Worm (Caenorhabditis elegans) whole organism, midembryonic: ENCODE measurements around the gene C27B7.2.

Source experiments
- T22C8.4 ChIP-seq: fragments of 200-800 bp; sonication (Bioruptor generic); IDR thresholded peaks from 2 replicates; pipeline ENCODE4 v1.3.6; 2022; ENCODE audit warnings: missing genetic modification characterization, missing compliant biosample characterization
- cog-1 ChIP-seq: sonication (generic microtip); optimal IDR thresholded peaks from 2 replicates; lab custom pipeline; 2016; ENCODE audit warnings: missing genetic modification characterization, missing compliant biosample characterization
- flt-1 ChIP-seq: fragments of 200-800 bp; sonication (Bioruptor generic); IDR thresholded peaks from 2 replicates; pipeline ENCODE4 v1.3.6; 2022; ENCODE audit warnings: missing genetic modification characterization, missing compliant biosample characterization
- klf-2 ChIP-seq: fragments of 200-800 bp; sonication (Bioruptor generic); conservative IDR thresholded peaks from 2 replicates; pipeline ENCODE4 v1.3.6; 2022; ENCODE audit warnings: missing genetic modification reagents, missing genetic modification characterization, missing compliant biosample characterization
- med-1 ChIP-seq: sonication (generic microtip); optimal IDR thresholded peaks from 2 replicates; lab custom pipeline; 2017; ENCODE audit warnings: missing genetic modification characterization, mild to moderate bottlenecking, missing compliant biosample characterization, antibody characterized with exemption, missing genetic modification reagents; ENCODE audit not compliant: insufficient read depth
- ref-1 ChIP-seq: fragments of 200-800 bp; sonication (Bioruptor generic); conservative IDR thresholded peaks from 2 replicates; pipeline ENCODE4 v1.3.6; 2022; ENCODE audit warnings: missing genetic modification reagents, missing genetic modification characterization, missing compliant biosample characterization
- tab-1 ChIP-seq: fragments of 200-800 bp; sonication (Bioruptor generic); IDR thresholded peaks from 2 replicates; pipeline ENCODE4 v1.3.6; 2022; ENCODE audit warnings: missing genetic modification characterization, missing compliant biosample characterization
- ztf-23 ChIP-seq: fragments of 200-800 bp; sonication (Bioruptor generic); IDR thresholded peaks from 2 replicates; pipeline ENCODE4 v1.3.6; 2022; ENCODE audit warnings: missing genetic modification reagents, missing genetic modification characterization, missing compliant biosample characterization
- ztf-29 ChIP-seq: fragments of 200-800 bp; sonication (Bioruptor generic); IDR thresholded peaks from 2 replicates; pipeline ENCODE4 v1.3.6; 2022; ENCODE audit warnings: missing genetic modification reagents, missing genetic modification characterization, missing compliant biosample characterization

Gene C27B7.2

ce11 chrIV:8892558-8892957, at the start of gene C27B7.2:
C27B7.2 (plus strand) TSS chrIV:8892858.
- TF ChIP-seq flt-1 (GFP tag; lab: Robert Waterston, UW) (no peak), klf-2 (no peak), T22C8.4 (no peak), ztf-29 (GFP tag; lab: Robert Waterston, UW) (no peak), ztf-23 (GFP tag; lab: Robert Waterston, UW) (no peak), tab-1 (GFP tag; lab: Robert Waterston, UW) (no peak)

- no peak for TF ChIP-seq ztf-23 (GFP tag; lab: Robert Waterston, UW)
- no peak for TF ChIP-seq tab-1 (GFP tag; lab: Robert Waterston, UW)
- no peak for TF ChIP-seq flt-1 (GFP tag; lab: Robert Waterston, UW)
- no peak for TF ChIP-seq med-1 (GFP tag; lab: Kevin White, UChicago)
- TF ChIP-seq cog-1 (tag; lab: Kevin White, UChicago) = no peak
- no peak for TF ChIP-seq ref-1 (GFP tag; lab: Robert Waterston, UW)
- TF ChIP-seq klf-2 = no peak
- TF ChIP-seq T22C8.4 = no peak
- TF ChIP-seq ztf-29 (GFP tag; lab: Robert Waterston, UW) = no peak
These were observed 48.2 kb upstream of the C27B7.2 start, which contains the start of gene T11B7.2 for ce11 chrIV:8844457-8844856. T11B7.2 (minus strand) TSS chrIV:8844557.

ce11 chrIV:8845922-8846321, 46.7 kb upstream of the C27B7.2 start:
- TF ChIP-seq cog-1 (tag; lab: Kevin White, UChicago) (no peak), klf-2 (no peak), flt-1 (GFP tag; lab: Robert Waterston, UW) (no peak), ztf-29 (GFP tag; lab: Robert Waterston, UW) (no peak), tab-1 (GFP tag; lab: Robert Waterston, UW) (no peak), med-1 (GFP tag; lab: Kevin White, UChicago) (no peak), ztf-23 (GFP tag; lab: Robert Waterston, UW) (no peak), T22C8.4 (no peak)

ce11 chrIV:8847918-8848317, 44.7 kb upstream of the C27B7.2 start, which contains the start of gene col-118:
col-118 (plus strand) TSS chrIV:8848218.
- TF ChIP-seq tab-1 (GFP tag; lab: Robert Waterston, UW) = no peak

ce11 chrIV:8848983-8849382, 43.7 kb upstream of the C27B7.2 start:
- no peak for TF ChIP-seq ztf-29 (GFP tag; lab: Robert Waterston, UW)
- TF ChIP-seq ztf-23 (GFP tag; lab: Robert Waterston, UW) = no peak
- TF ChIP-seq med-1 (GFP tag; lab: Kevin White, UChicago) = no peak
- no peak for TF ChIP-seq flt-1 (GFP tag; lab: Robert Waterston, UW)
- TF ChIP-seq ref-1 (GFP tag; lab: Robert Waterston, UW) = no peak
- no peak for TF ChIP-seq klf-2
- TF ChIP-seq cog-1 (tag; lab: Kevin White, UChicago) = no peak
- TF ChIP-seq tab-1 (GFP tag; lab: Robert Waterston, UW) = no peak
- no peak for TF ChIP-seq T22C8.4

- TF ChIP-seq ref-1 (GFP tag; lab: Robert Waterston, UW) = no peak
- TF ChIP-seq klf-2 = no peak
- TF ChIP-seq flt-1 (GFP tag; lab: Robert Waterston, UW) = no peak
- no peak for TF ChIP-seq med-1 (GFP tag; lab: Kevin White, UChicago)
- TF ChIP-seq ztf-23 (GFP tag; lab: Robert Waterston, UW) = no peak
- TF ChIP-seq T22C8.4 = no peak
- no peak for TF ChIP-seq cog-1 (tag; lab: Kevin White, UChicago)
- no peak for TF ChIP-seq tab-1 (GFP tag; lab: Robert Waterston, UW)
- no peak for TF ChIP-seq ztf-29 (GFP tag; lab: Robert Waterston, UW)
These were observed 41.9 kb upstream of the C27B7.2 start for ce11 chrIV:8850807-8851206.

ce11 chrIV:8852194-8852593, 40.5 kb upstream of the C27B7.2 start, which contains the start of gene alp-1:
alp-1 (plus strand) TSS chrIV:8852494.
- no peak for TF ChIP-seq T22C8.4
- TF ChIP-seq ztf-29 (GFP tag; lab: Robert Waterston, UW) = no peak
- no peak for TF ChIP-seq klf-2
- no peak for TF ChIP-seq tab-1 (GFP tag; lab: Robert Waterston, UW)
- TF ChIP-seq med-1 (GFP tag; lab: Kevin White, UChicago) = no peak
- TF ChIP-seq flt-1 (GFP tag; lab: Robert Waterston, UW) = no peak
- TF ChIP-seq cog-1 (tag; lab: Kevin White, UChicago) = no peak
- TF ChIP-seq ref-1 (GFP tag; lab: Robert Waterston, UW) = no peak
- TF ChIP-seq ztf-23 (GFP tag; lab: Robert Waterston, UW) = no peak

- TF ChIP-seq flt-1 (GFP tag; lab: Robert Waterston, UW) (no peak), cog-1 (tag; lab: Kevin White, UChicago) (no peak)
These were observed 39.4 kb upstream of the C27B7.2 start for ce11 chrIV:8853301-8853700.

- no peak for TF ChIP-seq klf-2
- no peak for TF ChIP-seq med-1 (GFP tag; lab: Kevin White, UChicago)
- no peak for TF ChIP-seq flt-1 (GFP tag; lab: Robert Waterston, UW)
- no peak for TF ChIP-seq ref-1 (GFP tag; lab: Robert Waterston, UW)
- TF ChIP-seq ztf-29 (GFP tag; lab: Robert Waterston, UW) = no peak
- no peak for TF ChIP-seq ztf-23 (GFP tag; lab: Robert Waterston, UW)
- TF ChIP-seq tab-1 (GFP tag; lab: Robert Waterston, UW) = no peak
- no peak for TF ChIP-seq T22C8.4
- TF ChIP-seq cog-1 (tag; lab: Kevin White, UChicago) = no peak
These were observed 36.7 kb upstream of the C27B7.2 start, which contains the start of gene T11B7.5 for ce11 chrIV:8855963-8856362. T11B7.5 (minus strand) TSS chrIV:8856063.

ce11 chrIV:8864672-8865071, 28.0 kb upstream of the C27B7.2 start:
- TF ChIP-seq ztf-23 (GFP tag; lab: Robert Waterston, UW) (no peak), klf-2 (no peak), med-1 (GFP tag; lab: Kevin White, UChicago) (no peak), ref-1 (GFP tag; lab: Robert Waterston, UW) (no peak), cog-1 (tag; lab: Kevin White, UChicago) (no peak), T22C8.4 (no peak)
